Worm (Caenorhabditis elegans) whole organism, early embryonic: ENCODE data around the gene ZK632.4.

ENCODE experiments used
- B0310.2 ChIP-seq: sonication (generic microtip); optimal IDR thresholded peaks from 2 replicates; lab custom pipeline; 2016; ENCODE audit warnings: mild to moderate bottlenecking, missing genetic modification characterization, missing compliant biosample characterization
- ama-1 ChIP-seq: fragments of 150-350 bp; optimal IDR thresholded peaks from 2 replicates; lab custom pipeline; 2014
- ceh-36 ChIP-seq: sonication (generic microtip); optimal IDR thresholded peaks from 2 replicates; lab custom pipeline; 2016; ENCODE audit warnings: missing genetic modification characterization, inconsistent platforms, missing compliant biosample characterization
- flt-1 ChIP-seq: fragments of 200-800 bp; sonication (Bioruptor generic); IDR thresholded peaks from 2 replicates; pipeline ENCODE4 v1.3.6; 2022; ENCODE audit warnings: missing genetic modification characterization, missing compliant biosample characterization
- hmbx-1 ChIP-seq: sonication (generic microtip); optimal IDR thresholded peaks from 2 replicates; lab custom pipeline; 2016; ENCODE audit warnings: mild to moderate bottlenecking, missing genetic modification characterization, missing compliant biosample characterization
- hnd-1 ChIP-seq: sonication (generic microtip); optimal IDR thresholded peaks from 2 replicates; lab custom pipeline; 2016; ENCODE audit warnings: missing genetic modification characterization, missing compliant biosample characterization
- pes-1 ChIP-seq: fragments of 200-800 bp; sonication (Bioruptor generic); IDR thresholded peaks from 2 replicates; pipeline ENCODE4 v1.3.6; 2022; ENCODE audit warnings: missing genetic modification reagents, missing genetic modification characterization, missing compliant biosample characterization
- sea-1 ChIP-seq: fragments of 200-800 bp; sonication (Bioruptor generic); conservative IDR thresholded peaks from 2 replicates; pipeline ENCODE4 v1.3.6; 2022; ENCODE audit warnings: missing genetic modification characterization, missing compliant biosample characterization
- tbx-11 ChIP-seq: fragments of 200-800 bp; sonication (Bioruptor generic); IDR thresholded peaks from 2 replicates; pipeline ENCODE4 v1.3.6; 2022; ENCODE audit warnings: missing genetic modification characterization, missing compliant biosample characterization
- tbx-37 ChIP-seq: fragments of 200-800 bp; sonication (Bioruptor generic); conservative IDR thresholded peaks from 2 replicates; pipeline ENCODE4 v1.3.6; 2022; ENCODE audit warnings: missing genetic modification reagents, missing genetic modification characterization, missing compliant biosample characterization

DNA sequence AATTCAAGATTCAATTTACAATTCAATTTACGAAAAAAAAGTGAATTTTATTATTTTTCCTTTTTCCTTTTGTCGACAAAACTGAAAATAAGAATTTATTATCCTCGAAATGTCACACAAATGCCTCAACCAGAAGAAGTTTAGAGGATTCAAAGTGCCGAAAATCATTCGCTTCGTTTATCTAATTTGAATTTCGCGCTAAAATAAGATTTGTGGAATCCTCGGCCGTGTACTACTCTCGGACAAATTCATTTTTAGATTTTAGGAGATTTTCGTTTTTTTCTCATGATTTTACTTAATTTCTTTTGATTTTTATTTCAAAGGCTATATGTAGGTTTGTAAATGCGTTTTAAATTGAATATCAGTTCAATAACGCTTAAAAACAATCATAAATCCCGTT, 41.3 kb upstream of the ZK632.4 start:
- TF ChIP-seq ama-1 (no peak), flt-1 (GFP tag; lab: Robert Waterston, UW) (no peak), hmbx-1 (no peak), B0310.2 (no peak), hnd-1 (tag; lab: Kevin White, UChicago) (no peak), pes-1 (GFP tag; lab: Robert Waterston, UW) (no peak), ceh-36 (tag; lab: Kevin White, UChicago) (no peak), sea-1 (GFP tag; lab: Robert Waterston, UW) (no peak), tbx-11 (GFP tag; lab: Robert Waterston, UW) (no peak), tbx-37 (no peak)
